Worm (Caenorhabditis elegans): ENCODE results near the gene F11A5.18.

F11A5.18 gene

ce11 chrV:16180350-16180749 is 22.4 kb upstream of the F11A5.18 start, which contains the start of gene str-106:
TSS of gene str-106 (plus strand) at chrV:16180650.
- no peak for TF ChIP-seq W03F9.2 (tag; optimal IDR thresholded peaks at IDR 0.05)
- TF ChIP-seq him-1 (tag; optimal IDR thresholded peaks at IDR 0.05), result no peak
- TF ChIP-seq dao-5 (tag; optimal IDR thresholded peaks at IDR 0.05), result no peak

- TF ChIP-seq dao-5 (tag; optimal IDR thresholded peaks at IDR 0.05) (no peak), W03F9.2 (tag; optimal IDR thresholded peaks at IDR 0.05) (no peak), him-1 (tag; optimal IDR thresholded peaks at IDR 0.05) (no peak)
Measured at ce11 chrV:16182110-16182509, 20.6 kb upstream of the F11A5.18 start, which contains the start of gene srz-13. TSS of gene srz-13 (plus strand) at chrV:16182410.

- TF ChIP-seq W03F9.2 (tag; optimal IDR thresholded peaks at IDR 0.05) (no peak), him-1 (tag; optimal IDR thresholded peaks at IDR 0.05) (no peak), dao-5 (tag; optimal IDR thresholded peaks at IDR 0.05) (no peak)
Measured at ce11 chrV:16182918-16183317, 19.8 kb upstream of the F11A5.18 start, which contains the start of gene srh-277. TSS of gene srh-277 (plus strand) at chrV:16183218.

ce11 chrV:16183357-16183756 is 19.4 kb upstream of the F11A5.18 start, which contains the start of gene srz-14:
TSS of gene srz-14 (plus strand) at chrV:16183657.
- TF ChIP-seq him-1 (tag; optimal IDR thresholded peaks at IDR 0.05) (no peak), dao-5 (tag; optimal IDR thresholded peaks at IDR 0.05) (no peak), W03F9.2 (tag; optimal IDR thresholded peaks at IDR 0.05) (no peak)

ce11 chrV:16190485-16190884 is 12.2 kb upstream of the F11A5.18 start, which contains the start of gene srh-281:
TSS of gene srh-281 (plus strand) at chrV:16190785.
- TF ChIP-seq him-1 (tag; optimal IDR thresholded peaks at IDR 0.05), result no peak
- no peak for TF ChIP-seq W03F9.2 (tag; optimal IDR thresholded peaks at IDR 0.05)
- TF ChIP-seq dao-5 (tag; optimal IDR thresholded peaks at IDR 0.05), result no peak

ce11 chrV:16192114-16192513 is 10.6 kb upstream of the F11A5.18 start, which contains the start of gene srh-279:
TSS of gene srh-279 (plus strand) at chrV:16192414.
- no peak for TF ChIP-seq W03F9.2 (tag; optimal IDR thresholded peaks at IDR 0.05)
- no peak for TF ChIP-seq dao-5 (tag; optimal IDR thresholded peaks at IDR 0.05)
- TF ChIP-seq him-1 (tag; optimal IDR thresholded peaks at IDR 0.05), result no peak

DNA sequence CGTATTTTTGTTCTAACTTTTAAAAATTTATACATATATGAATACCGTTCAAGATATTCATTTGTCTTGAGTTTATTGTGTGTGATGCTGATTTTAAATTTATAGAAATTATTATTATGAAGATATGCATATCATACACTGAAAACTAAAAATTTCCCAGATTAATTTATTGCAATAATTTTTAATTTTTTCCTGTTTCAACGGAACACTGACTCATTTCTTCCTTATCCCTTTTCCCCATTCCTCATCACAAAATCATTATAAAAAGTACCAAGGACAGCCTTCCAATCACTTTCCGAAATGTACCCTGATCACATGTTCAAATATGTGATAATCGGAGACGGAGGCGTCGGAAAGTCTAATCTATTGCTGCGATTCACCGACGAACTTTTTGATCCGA is 8.1 kb upstream of the F11A5.18 start, which contains the start of gene rabr-4:
Gene rabr-4, plus strand, starts transcription at position 301 of the 400 bp plus-strand sequence.
- TF ChIP-seq dao-5 (tag; optimal IDR thresholded peaks at IDR 0.05) (no peak), him-1 (tag; optimal IDR thresholded peaks at IDR 0.05) (no peak)

DNA sequence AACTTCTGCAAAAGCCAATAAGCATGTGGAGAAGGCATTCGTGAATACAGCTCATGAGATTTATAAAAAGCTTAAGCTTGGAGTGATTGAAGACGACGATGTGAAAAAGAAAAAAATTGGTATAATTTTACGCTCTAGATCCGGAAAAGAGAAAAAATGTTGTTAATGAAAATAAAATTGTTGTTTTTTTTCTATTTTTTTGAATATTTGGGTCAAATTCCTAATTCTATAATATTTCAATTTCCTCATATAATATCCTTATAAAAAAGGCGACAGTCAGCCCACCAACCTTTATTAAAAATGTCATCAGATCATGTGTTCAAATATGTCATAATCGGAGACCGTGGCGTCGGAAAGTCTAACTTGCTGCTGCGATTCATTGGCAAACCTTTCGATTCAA is 7.3 kb upstream of the F11A5.18 start, which contains the start of gene rabr-3:
Gene rabr-3, plus strand, starts transcription at position 301 of the 400 bp plus-strand sequence.
- TF ChIP-seq dao-5 (tag; optimal IDR thresholded peaks at IDR 0.05) (no peak), him-1 (tag; optimal IDR thresholded peaks at IDR 0.05) (no peak)

- no peak for TF ChIP-seq dao-5 (tag; optimal IDR thresholded peaks at IDR 0.05)
- no peak for TF ChIP-seq him-1 (tag; optimal IDR thresholded peaks at IDR 0.05)
- no peak for TF ChIP-seq W03F9.2 (tag; optimal IDR thresholded peaks at IDR 0.05)
Measured at ce11 chrV:16198016-16198415, 4.7 kb upstream of the F11A5.18 start, which contains the start of gene F11A5.5. TSS of gene F11A5.5 (plus strand) at chrV:16198316.

ce11 chrV:16201730-16202129 is 988 bp upstream of the F11A5.18 start, which contains the start of gene F11A5.17:
TSS of gene F11A5.17 (plus strand) at chrV:16202030.
- no peak for TF ChIP-seq him-1 (tag; optimal IDR thresholded peaks at IDR 0.05)
- TF ChIP-seq W03F9.2 (tag; optimal IDR thresholded peaks at IDR 0.05), result no peak
- TF ChIP-seq dao-5 (tag; optimal IDR thresholded peaks at IDR 0.05), result no peak

- no peak for TF ChIP-seq W03F9.2 (tag; optimal IDR thresholded peaks at IDR 0.05)
- TF ChIP-seq him-1 (tag; optimal IDR thresholded peaks at IDR 0.05), result no peak
- no peak for TF ChIP-seq dao-5 (tag; optimal IDR thresholded peaks at IDR 0.05)
Measured at ce11 chrV:16204888-16205287, 2.2 kb downstream of the F11A5.18 start, which contains the start of gene irld-26. TSS of gene irld-26 (plus strand) at chrV:16205188.

ce11 chrV:16209837-16210236 is 7.1 kb downstream of the F11A5.18 start, which contains the start of gene oac-15:
TSS of gene oac-15 (minus strand) at chrV:16209937.
- no peak for TF ChIP-seq W03F9.2 (tag; optimal IDR thresholded peaks at IDR 0.05)
- no peak for TF ChIP-seq dao-5 (tag; optimal IDR thresholded peaks at IDR 0.05)
- TF ChIP-seq him-1 (tag; optimal IDR thresholded peaks at IDR 0.05), result no peak

DNA sequence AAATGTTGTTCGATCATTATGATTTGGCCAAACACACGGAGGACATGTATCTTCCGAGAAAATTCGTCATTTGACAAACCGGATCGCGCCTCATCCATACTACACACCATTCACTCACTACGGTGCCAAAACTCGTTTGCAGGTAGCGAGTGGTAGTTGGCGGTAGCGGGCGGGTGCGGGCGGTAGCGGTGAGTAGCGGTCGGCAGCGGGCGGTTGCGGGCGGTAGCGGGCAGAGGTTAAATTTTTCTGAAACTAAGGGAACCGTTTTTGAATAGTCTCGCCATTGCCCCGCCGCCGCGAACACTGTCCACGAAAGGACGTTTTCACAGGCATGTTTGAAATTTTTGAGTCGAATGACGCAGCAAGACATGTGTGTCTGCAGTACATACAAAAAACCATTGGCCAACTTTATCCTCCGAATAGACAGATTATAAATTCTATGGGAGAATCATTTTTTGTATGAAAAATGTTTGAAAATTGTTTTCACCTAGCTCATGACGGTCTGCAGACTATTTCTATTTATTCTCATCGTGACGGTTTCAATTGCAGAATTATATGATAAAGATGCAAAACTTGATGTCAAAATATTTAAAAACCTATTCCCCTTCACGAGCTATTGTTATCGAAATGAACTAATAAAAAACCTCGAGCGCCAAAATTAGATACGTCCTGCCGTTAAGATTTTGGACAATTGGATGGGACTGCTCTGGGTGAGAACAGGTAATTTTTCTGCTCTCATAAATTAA is 7.7 kb downstream of the F11A5.18 start, which contains the start of gene F11A5.16:
Gene F11A5.16, plus strand, starts transcription at position 696 of the 746 bp plus-strand sequence.
- no peak for TF ChIP-seq dao-5 (tag; optimal IDR thresholded peaks at IDR 0.05)
- no peak for TF ChIP-seq him-1 (tag; optimal IDR thresholded peaks at IDR 0.05)
- TF ChIP-seq W03F9.2 (tag; optimal IDR thresholded peaks at IDR 0.05), result no peak

DNA sequence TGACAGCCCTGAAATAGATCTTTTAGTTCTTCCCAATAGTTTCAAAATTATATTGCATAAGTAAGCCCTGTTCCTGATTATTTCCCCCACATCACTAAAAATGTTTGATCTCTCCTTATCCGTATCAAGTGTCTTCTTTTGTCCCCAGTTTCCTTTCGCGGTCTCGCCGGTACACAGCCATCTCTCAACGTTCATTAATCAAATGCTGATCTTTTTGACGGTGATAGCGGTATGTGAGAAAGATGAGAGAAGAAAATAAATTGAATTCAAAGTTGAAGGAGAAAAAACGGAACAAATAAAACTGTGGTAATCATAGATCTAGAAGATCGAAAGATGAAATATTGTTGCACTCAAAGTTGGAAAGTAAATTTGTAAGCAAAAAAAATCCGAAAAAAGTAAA is 9.0 kb downstream of the F11A5.18 start:
- no peak for TF ChIP-seq W03F9.2 (tag; optimal IDR thresholded peaks at IDR 0.05)
- no peak for TF ChIP-seq dao-5 (tag; optimal IDR thresholded peaks at IDR 0.05)
- TF ChIP-seq him-1 (tag; optimal IDR thresholded peaks at IDR 0.05), result no peak

Data from whole organism, L4/young adult.